Fruit fly (Drosophila melanogaster) whole organism, adult: ENCODE measurements around the gene CG14625.

Source experiments
- CG11617 ChIP-seq: fragments of 200-800 bp; sonication (Bioruptor generic); optimal IDR thresholded peaks from 2 replicates; lab custom pipeline; 2017; ENCODE audit warnings: mild to moderate bottlenecking, missing biosample characterization, missing genetic modification reagents, missing genetic modification characterization
- CG12768 ChIP-seq: fragments of 200-800 bp; sonication (Bioruptor generic); optimal IDR thresholded peaks from 2 replicates; lab custom pipeline; 2017; ENCODE audit warnings: missing biosample characterization, missing genetic modification characterization, mild to moderate bottlenecking, moderate library complexity, missing genetic modification reagents
- CG14711 ChIP-seq: fragments of 200-800 bp; sonication (Bioruptor generic); optimal IDR thresholded peaks from 2 replicates; lab custom pipeline; 2018; ENCODE audit warnings: missing biosample characterization, mild to moderate bottlenecking, missing genetic modification characterization, moderate library complexity
- CG1620 ChIP-seq: fragments of 200-800 bp; sonication (Bioruptor generic); optimal IDR thresholded peaks from 2 replicates; lab custom pipeline; 2016; ENCODE audit warnings: missing biosample characterization, missing genetic modification characterization
- CG33017 ChIP-seq: fragments of 200-800 bp; sonication (Bioruptor generic); optimal IDR thresholded peaks from 2 replicates; lab custom pipeline; 2018; ENCODE audit warnings: missing biosample characterization, mild to moderate bottlenecking, missing genetic modification characterization, moderate library complexity
- CG5204 ChIP-seq: fragments of 200-800 bp; sonication (Bioruptor generic); optimal IDR thresholded peaks from 2 replicates; lab custom pipeline; 2016; ENCODE audit warnings: missing biosample characterization, missing genetic modification characterization
- CG7045 ChIP-seq: fragments of 200-800 bp; sonication (Bioruptor generic); optimal IDR thresholded peaks from 2 replicates; lab custom pipeline; 2017; ENCODE audit warnings: missing biosample characterization, mild to moderate bottlenecking, missing genetic modification characterization
- CG7101 ChIP-seq: fragments of 200-800 bp; sonication (Bioruptor generic); optimal IDR thresholded peaks from 2 replicates; lab custom pipeline; 2018; ENCODE audit warnings: missing biosample characterization, mild to moderate bottlenecking, missing genetic modification characterization, moderate library complexity
- Clk ChIP-seq: fragments of 200-800 bp; sonication (Bioruptor generic); optimal IDR thresholded peaks from 2 replicates; lab custom pipeline; 2017; ENCODE audit warnings: missing biosample characterization, missing genetic modification characterization
- Crg-1 ChIP-seq: fragments of 200-800 bp; sonication (Bioruptor generic); optimal IDR thresholded peaks from 2 replicates; lab custom pipeline; 2016; ENCODE audit warnings: missing biosample characterization, missing genetic modification characterization
- Hr96 ChIP-seq: fragments of 200-800 bp; sonication (Bioruptor generic); optimal IDR thresholded peaks from 2 replicates; lab custom pipeline; 2016; ENCODE audit warnings: missing biosample characterization, missing genetic modification characterization
- Mnt ChIP-seq: fragments of 200-800 bp; sonication (Bioruptor generic); optimal IDR thresholded peaks from 2 replicates; lab custom pipeline; 2016; ENCODE audit warnings: missing biosample characterization, mild to moderate bottlenecking, missing genetic modification characterization
- bab1 ChIP-seq: fragments of 200-800 bp; sonication (Bioruptor generic); optimal IDR thresholded peaks from 3 replicates; lab custom pipeline; 2019; ENCODE audit warnings: missing biosample characterization, mild to moderate bottlenecking, missing genetic modification characterization, moderate library complexity
- cic ChIP-seq: fragments of 200-800 bp; sonication (Bioruptor generic); optimal IDR thresholded peaks from 2 replicates; lab custom pipeline; 2017; ENCODE audit warnings: missing biosample characterization, mild to moderate bottlenecking, missing genetic modification characterization, moderate library complexity
- cnc ChIP-seq, 2 experiments: fragments of >200 bp; optimal IDR thresholded peaks; 2 replicates each; lab custom pipeline; 2017
- kay ChIP-seq: fragments of 200-800 bp; sonication (Bioruptor generic); peaks from one replicate; lab custom pipeline; 2016; ENCODE audit warnings: missing biosample characterization, missing genetic modification characterization, borderline replicate concordance
- ovo ChIP-seq: fragments of 200-800 bp; sonication (Bioruptor generic); optimal IDR thresholded peaks from 2 replicates; lab custom pipeline; 2016; ENCODE audit warnings: missing biosample characterization, missing genetic modification characterization
- pad ChIP-seq: fragments of 200-800 bp; sonication (Bioruptor generic); optimal IDR thresholded peaks from 3 replicates; lab custom pipeline; 2017; ENCODE audit warnings: missing biosample characterization, missing genetic modification characterization, mild to moderate bottlenecking, moderate library complexity, missing genetic modification reagents
- tj ChIP-seq: fragments of 200-800 bp; sonication (Bioruptor generic); optimal IDR thresholded peaks from 3 replicates; lab custom pipeline; 2017; ENCODE audit warnings: missing biosample characterization, mild to moderate bottlenecking, missing genetic modification characterization, moderate library complexity
- toe ChIP-seq: fragments of 200-800 bp; sonication (Bioruptor generic); optimal IDR thresholded peaks from 2 replicates; lab custom pipeline; 2016; ENCODE audit warnings: missing biosample characterization, missing genetic modification characterization

CG14625 gene

dm6 chrX:1235618-1236006 lies 36.3 kb downstream of the CG14625 start:
- TF ChIP-seq CG12768 (GFP tag; lab: Kevin White, UChicago) (no peak), tj (peak; percentile 97)

dm6 chrX:1236475-1236874 lies 37.1 kb downstream of the CG14625 start, which contains the start of gene CG3638:
Gene CG3638 (minus strand): TSS chrX:1236684.
- TF ChIP-seq tj (no peak), CG1620 (GFP tag; lab: Kevin White, UChicago) (peak; percentile 64), CG11617 (GFP tag; lab: Kevin White, UChicago) (no peak), cic (GFP tag; lab: Kevin White, UChicago) (no peak), bab1 (GFP tag; lab: Kevin White, UChicago) (peak; percentile 74), CG12768 (GFP tag; lab: Kevin White, UChicago) (no peak), Hr96 (GFP tag; lab: Kevin White, UChicago) (no peak), pad (peak; percentile 31), Mnt (GFP tag; lab: Kevin White, UChicago) (peak; percentile 52), toe (GFP tag; lab: Kevin White, UChicago) (no peak), CG33017 (tag; lab: Kevin White, UChicago) (no peak), Clk (GFP tag; lab: Kevin White, UChicago) (no peak), CG14711 (tag; lab: Kevin White, UChicago) (no peak), CG7101 (tag; lab: Kevin White, UChicago) (peak; percentile 11), ovo (GFP tag; lab: Kevin White, UChicago) (peak; percentile 76), Crg-1 (GFP tag; lab: Kevin White, UChicago) (no peak), CG5204 (no peak), cnc (optimal IDR thresholded peaks at IDR 0.05; lab: Kevin White, UChicago) (no peak), kay (no peak), CG7045 (no peak)

dm6 chrX:1239832-1240231 lies 40.5 kb downstream of the CG14625 start, which contains the start of gene CG11403:
Gene CG11403 (minus strand): TSS chrX:1239884.
- TF ChIP-seq cnc (optimal IDR thresholded peaks at IDR 0.05; lab: Kevin White, UChicago) = no peak
- TF ChIP-seq Crg-1 (GFP tag; lab: Kevin White, UChicago) = peak; percentile 18
- TF ChIP-seq toe (GFP tag; lab: Kevin White, UChicago) = peak; percentile 23
- TF ChIP-seq CG11617 (GFP tag; lab: Kevin White, UChicago) = peak; percentile 31
- TF ChIP-seq pad = no peak
- TF ChIP-seq tj = peak; percentile 21
- peak; percentile 50 for TF ChIP-seq bab1 (GFP tag; lab: Kevin White, UChicago)
- TF ChIP-seq CG14711 (tag; lab: Kevin White, UChicago) = peak; percentile 34
- TF ChIP-seq CG1620 (GFP tag; lab: Kevin White, UChicago) = peak; percentile 50
- TF ChIP-seq ovo (GFP tag; lab: Kevin White, UChicago) = peak; percentile 27
- peak; percentile 8 for TF ChIP-seq CG7101 (tag; lab: Kevin White, UChicago)

- no peak for TF ChIP-seq kay
- TF ChIP-seq CG7045 = no peak
- no peak for TF ChIP-seq CG5204
- TF ChIP-seq Crg-1 (GFP tag; lab: Kevin White, UChicago) = no peak
- TF ChIP-seq CG14711 (tag; lab: Kevin White, UChicago) = no peak
- no peak for TF ChIP-seq Mnt (GFP tag; lab: Kevin White, UChicago)
- TF ChIP-seq pad = no peak
- TF ChIP-seq CG11617 (GFP tag; lab: Kevin White, UChicago) = no peak
- no peak for TF ChIP-seq toe (GFP tag; lab: Kevin White, UChicago)
- TF ChIP-seq CG33017 (tag; lab: Kevin White, UChicago) = no peak
- TF ChIP-seq bab1 (GFP tag; lab: Kevin White, UChicago) = no peak
- no peak for TF ChIP-seq Clk (GFP tag; lab: Kevin White, UChicago)
- no peak for TF ChIP-seq CG12768 (GFP tag; lab: Kevin White, UChicago)
- no peak for TF ChIP-seq CG1620 (GFP tag; lab: Kevin White, UChicago)
Measured at dm6 chrX:1242049-1242448, 42.7 kb downstream of the CG14625 start.

dm6 chrX:1248735-1249134 lies 49.4 kb downstream of the CG14625 start:
- TF ChIP-seq Mnt (GFP tag; lab: Kevin White, UChicago) (no peak), pad (no peak), kay (no peak), toe (GFP tag; lab: Kevin White, UChicago) (no peak), Clk (GFP tag; lab: Kevin White, UChicago) (no peak), CG33017 (tag; lab: Kevin White, UChicago) (no peak), tj (no peak), CG5204 (no peak), CG11617 (GFP tag; lab: Kevin White, UChicago) (no peak), ovo (GFP tag; lab: Kevin White, UChicago) (no peak), CG7101 (tag; lab: Kevin White, UChicago) (no peak), CG12768 (GFP tag; lab: Kevin White, UChicago) (no peak), Hr96 (GFP tag; lab: Kevin White, UChicago) (no peak), cnc (optimal IDR thresholded peaks at IDR 0.05; lab: Kevin White, UChicago) (no peak)

dm6 chrX:1249612-1250011 lies 50.3 kb downstream of the CG14625 start:
- TF ChIP-seq CG12768 (GFP tag; lab: Kevin White, UChicago) = no peak
- no peak for TF ChIP-seq CG11617 (GFP tag; lab: Kevin White, UChicago)
- no peak for TF ChIP-seq toe (GFP tag; lab: Kevin White, UChicago)
- no peak for TF ChIP-seq cic (GFP tag; lab: Kevin White, UChicago)
- no peak for TF ChIP-seq CG7045
- no peak for TF ChIP-seq Mnt (GFP tag; lab: Kevin White, UChicago)
- TF ChIP-seq Clk (GFP tag; lab: Kevin White, UChicago) = no peak
- TF ChIP-seq Crg-1 (GFP tag; lab: Kevin White, UChicago) = no peak
- no peak for TF ChIP-seq pad
- TF ChIP-seq bab1 (GFP tag; lab: Kevin White, UChicago) = no peak
- TF ChIP-seq CG1620 (GFP tag; lab: Kevin White, UChicago) = no peak
- TF ChIP-seq kay = no peak
